Worm (Caenorhabditis elegans) whole organism, young adult: Measurements from ENCODE around the gene aptf-4.

ENCODE experiments used
- ama-1 ChIP-seq, 3 experiments: fragments of 150-350 bp in 1 of 3; sonication (generic microtip) in 2 of 3; optimal IDR thresholded peaks; 2 replicates each; lab custom pipeline; 2014 to 2018; ENCODE audit warnings: missing biosample characterization in 2 of 3, missing genetic modification characterization in 2 of 3, missing genetic modification reagents in 2 of 3
- cebp-2 ChIP-seq: fragments of 200-800 bp; sonication (Bioruptor generic); IDR thresholded peaks from 2 replicates; pipeline ENCODE4 v1.3.6; 2022; ENCODE audit warnings: missing genetic modification characterization, missing compliant biosample characterization
- ceh-58 ChIP-seq: fragments of 200-800 bp; sonication (Bioruptor generic); IDR thresholded peaks from 2 replicates; pipeline ENCODE4 v1.3.6; 2022; ENCODE audit warnings: missing genetic modification characterization, missing compliant biosample characterization
- egl-18 ChIP-seq: fragments of 200-800 bp; sonication (Bioruptor generic); IDR thresholded peaks from 2 replicates; pipeline ENCODE4 v1.3.6; 2022; ENCODE audit warnings: missing genetic modification reagents, missing genetic modification characterization, missing compliant biosample characterization
- nfya-1 ChIP-seq: sonication (generic microtip); optimal IDR thresholded peaks from 2 replicates; lab custom pipeline; 2017; ENCODE audit warnings: antibody characterized with exemption, missing compliant biosample characterization, missing genetic modification characterization, borderline replicate concordance; ENCODE audit not compliant: insufficient read depth
- snpc-1.1 ChIP-seq: sonication (generic microtip); optimal IDR thresholded peaks from 2 replicates; lab custom pipeline; 2017; ENCODE audit warnings: missing genetic modification characterization, mild to moderate bottlenecking, missing compliant biosample characterization, antibody characterized with exemption, moderate library complexity, missing genotype, missing genetic modification reagents; ENCODE audit not compliant: insufficient read depth
- ztf-28 ChIP-seq: fragments of 200-800 bp; sonication (Bioruptor generic); IDR thresholded peaks from 2 replicates; pipeline ENCODE4 v1.3.6; 2022; ENCODE audit warnings: missing genetic modification reagents, missing genetic modification characterization, missing compliant biosample characterization

- no peak for TF ChIP-seq cebp-2 (GFP tag; lab: Robert Waterston, UW)
- TF ChIP-seq ztf-28 (GFP tag; lab: Robert Waterston, UW), result no peak
- no peak for TF ChIP-seq snpc-1.1
- no peak for TF ChIP-seq ama-1 (optimal IDR thresholded peaks at IDR 0.05; lab: Kevin White, UChicago)
- TF ChIP-seq ama-1 (GFP tag; optimal IDR thresholded peaks at IDR 0.05; lab: Kevin White, UChicago), result no peak
- no peak for TF ChIP-seq ceh-58
- TF ChIP-seq nfya-1, result no peak
- TF ChIP-seq egl-18 (GFP tag; lab: Robert Waterston, UW), result no peak
Measured at ce11 chrII:8625163-8625562, 34.4 kb downstream of the aptf-4 start, which contains the start of gene sptf-2.
